In genomic region chrX:6615476-6615875, dm6 we compare ENCODE assay signal across 1 fruit fly cellular context.
TF ChIP-seq lines count a peak whose summit lies in the region.

No protein-coding gene starts in this region.

TF ChIP-seq in whole organism, embryonic, 481 proteins besides CTCF, POLR2A, EP300 and RAD21 (continued from another document and continues in another):
- no peak for TF ChIP-seq Ravus (GFP tag; IDR thresholded peaks at IDR 0.05; lab: Robert Waterston, UW)
- no peak for TF ChIP-seq Usf (GFP tag; optimal IDR thresholded peaks at IDR 0.05; lab: Kevin White, UChicago)
- no peak for TF ChIP-seq ab (GFP tag; optimal IDR thresholded peaks at IDR 0.05; lab: Kevin White, UChicago)
- TF ChIP-seq cwo (GFP tag; optimal IDR thresholded peaks at IDR 0.05; lab: Kevin White, UChicago): peak; percentile 9
- TF ChIP-seq mld (GFP tag; IDR thresholded peaks at IDR 0.05; lab: Robert Waterston, UW; ENCODE audit: partially characterized antibody): no peak
- TF ChIP-seq jigr1 (GFP tag; IDR thresholded peaks at IDR 0.05; lab: Robert Waterston, UW): no peak
- TF ChIP-seq Lpt (GFP tag; optimal IDR thresholded peaks at IDR 0.05; lab: Kevin White, UChicago): no peak
- no peak for TF ChIP-seq Lhr (GFP tag; optimal IDR thresholded peaks at IDR 0.05; lab: Kevin White, UChicago)
- TF ChIP-seq CG10565 (GFP tag; optimal IDR thresholded peaks at IDR 0.05; lab: Kevin White, UChicago): no peak
- TF ChIP-seq CG33213 (GFP tag; optimal IDR thresholded peaks at IDR 0.05; lab: Kevin White, UChicago): peak; percentile 37
- TF ChIP-seq CG4360 (GFP tag; IDR thresholded peaks at IDR 0.05; lab: Robert Waterston, UW): no peak
- TF ChIP-seq CG14667 (GFP tag; IDR thresholded peaks at IDR 0.05; lab: Robert Waterston, UW): peak; percentile 34
- peak; percentile 70 for TF ChIP-seq CG2712 (tag; optimal IDR thresholded peaks at IDR 0.05; lab: Kevin White, UChicago)
- TF ChIP-seq CG30431 (GFP tag; optimal IDR thresholded peaks at IDR 0.05; lab: Kevin White, UChicago): no peak
- TF ChIP-seq CG12219 (GFP tag; optimal IDR thresholded peaks at IDR 0.05; lab: Kevin White, UChicago): peak; percentile 10
- TF ChIP-seq toy (GFP tag; IDR thresholded peaks at IDR 0.05; lab: Robert Waterston, UW): no peak
- peak; percentile 67 for TF ChIP-seq CG18262 (tag; optimal IDR thresholded peaks at IDR 0.05; lab: Kevin White, UChicago)
- TF ChIP-seq yki (optimal IDR thresholded peaks at IDR 0.05; lab: Kevin White, UChicago): no peak
- no peak for TF ChIP-seq CG14014 (GFP tag; IDR thresholded peaks at IDR 0.05; lab: Robert Waterston, UW)
- peak; percentile 41 for TF ChIP-seq Hr3 (GFP tag; optimal IDR thresholded peaks at IDR 0.05; lab: Kevin White, UChicago)
- TF ChIP-seq twi (tag; optimal IDR thresholded peaks at IDR 0.05; lab: Kevin White, UChicago): peak; percentile 11
- no peak for TF ChIP-seq D19B (GFP tag; optimal IDR thresholded peaks at IDR 0.05; lab: Kevin White, UChicago)
- no peak for TF ChIP-seq CG6654 (GFP tag; optimal IDR thresholded peaks at IDR 0.05; lab: Kevin White, UChicago)
- TF ChIP-seq mam (GFP tag; optimal IDR thresholded peaks at IDR 0.05; lab: Kevin White, UChicago): peak; percentile 46
- TF ChIP-seq CG4328 (GFP tag; optimal IDR thresholded peaks at IDR 0.05; lab: Kevin White, UChicago): no peak
- TF ChIP-seq CG2120 (GFP tag; optimal IDR thresholded peaks at IDR 0.05; lab: Kevin White, UChicago): no peak
- no peak for TF ChIP-seq Opbp (GFP tag; IDR thresholded peaks at IDR 0.05; lab: Robert Waterston, UW; ENCODE audit: partially characterized antibody)
- TF ChIP-seq CG5180 (GFP tag; optimal IDR thresholded peaks at IDR 0.05; lab: Kevin White, UChicago): peak; percentile 3
- no peak for TF ChIP-seq CG6854 (GFP tag; optimal IDR thresholded peaks at IDR 0.05; lab: Kevin White, UChicago)
- no peak for TF ChIP-seq Nf-YB (GFP tag; optimal IDR thresholded peaks at IDR 0.05; lab: Kevin White, UChicago)
- no peak; the same call in 2 of the 3 replicates for TF ChIP-seq CG11560 (tag; IDR thresholded peaks at IDR 0.05; lab: Robert Waterston, UW)
- TF ChIP-seq Chrac-16 (GFP tag; optimal IDR thresholded peaks at IDR 0.05; lab: Kevin White, UChicago): peak; percentile 24
- TF ChIP-seq gro (GFP tag; optimal IDR thresholded peaks at IDR 0.05; lab: Kevin White, UChicago): no peak
- no peak for TF ChIP-seq CG1647 (GFP tag; optimal IDR thresholded peaks at IDR 0.05; lab: Kevin White, UChicago)
- TF ChIP-seq Antp (GFP tag; optimal IDR thresholded peaks at IDR 0.05; lab: Kevin White, UChicago): peak; percentile 71
- TF ChIP-seq ac (GFP tag; optimal IDR thresholded peaks at IDR 0.05; lab: Kevin White, UChicago): no peak
- TF ChIP-seq CG2129 (GFP tag; IDR thresholded peaks at IDR 0.05; lab: Robert Waterston, UW; ENCODE audit: partially characterized antibody): no peak
- TF ChIP-seq CG2116 (GFP tag; optimal IDR thresholded peaks at IDR 0.05; lab: Kevin White, UChicago): no peak
- TF ChIP-seq CG9437 (GFP tag; optimal IDR thresholded peaks at IDR 0.05; lab: Kevin White, UChicago): no peak
- TF ChIP-seq Scr (GFP tag; IDR thresholded peaks at IDR 0.05; lab: Robert Waterston, UW; ENCODE audit: partially characterized antibody): no peak
- TF ChIP-seq E2f1 (GFP tag; IDR thresholded peaks at IDR 0.05; lab: Robert Waterston, UW): peak; percentile 36; the same call in 1 of the 2 replicates
- no peak for TF ChIP-seq fd3F (GFP tag; optimal IDR thresholded peaks at IDR 0.05; lab: Kevin White, UChicago)
- TF ChIP-seq CG9817 (tag; optimal IDR thresholded peaks at IDR 0.05; lab: Kevin White, UChicago): no peak
- no peak for TF ChIP-seq CG10147 (GFP tag; optimal IDR thresholded peaks at IDR 0.05; lab: Kevin White, UChicago)
- TF ChIP-seq CG12744 (GFP tag; optimal IDR thresholded peaks at IDR 0.05; lab: Kevin White, UChicago): no peak
- TF ChIP-seq CG17359 (tag; optimal IDR thresholded peaks at IDR 0.05; lab: Kevin White, UChicago): peak; percentile 57
- no peak for TF ChIP-seq her (GFP tag; optimal IDR thresholded peaks at IDR 0.05; lab: Kevin White, UChicago)
- peak; percentile 12 for TF ChIP-seq CG8290 (GFP tag; optimal IDR thresholded peaks at IDR 0.05; lab: Kevin White, UChicago)
- no peak for TF ChIP-seq CG8290 (tag; optimal IDR thresholded peaks at IDR 0.05; lab: Kevin White, UChicago)
- no peak for TF ChIP-seq CG7271 (tag; optimal IDR thresholded peaks at IDR 0.05; lab: Kevin White, UChicago)
- TF ChIP-seq kay (GFP tag; optimal IDR thresholded peaks at IDR 0.05; lab: Kevin White, UChicago): no peak
- TF ChIP-seq dan (GFP tag; IDR thresholded peaks at IDR 0.05; lab: Robert Waterston, UW): no peak; the same call in 1 of the 2 replicates
- TF ChIP-seq wek (GFP tag; optimal IDR thresholded peaks at IDR 0.05; lab: Kevin White, UChicago): no peak
- no peak for TF ChIP-seq Doc3 (GFP tag; IDR thresholded peaks at IDR 0.05; lab: Robert Waterston, UW; ENCODE audit: partially characterized antibody)
- peak; percentile 67; the same call in 2 of the 3 replicates for TF ChIP-seq croc (GFP tag; conservative IDR thresholded peaks at IDR 0.05; lab: Robert Waterston, UW)
- no peak for TF ChIP-seq CG7928 (GFP tag; optimal IDR thresholded peaks at IDR 0.05; lab: Kevin White, UChicago)
- no peak for TF ChIP-seq fd64A (GFP tag; optimal IDR thresholded peaks at IDR 0.05; lab: Kevin White, UChicago)
- peak; percentile 66 for TF ChIP-seq jumu (GFP tag; optimal IDR thresholded peaks at IDR 0.05; lab: Kevin White, UChicago)
- TF ChIP-seq CG3163 (GFP tag; optimal IDR thresholded peaks at IDR 0.05; lab: Kevin White, UChicago): no peak
- TF ChIP-seq CG7556 (GFP tag; optimal IDR thresholded peaks at IDR 0.05; lab: Kevin White, UChicago): no peak
- peak; percentile 34 for TF ChIP-seq CG9727 (GFP tag; optimal IDR thresholded peaks at IDR 0.05; lab: Kevin White, UChicago)
- TF ChIP-seq Lim3 (GFP tag; IDR thresholded peaks at IDR 0.05; lab: Robert Waterston, UW): no peak
- no peak; the same call in 1 of the 2 replicates for TF ChIP-seq Drgx (GFP tag; IDR thresholded peaks at IDR 0.05; lab: Robert Waterston, UW)
- peak; percentile 17 to 27 for TF ChIP-seq dpn (GFP tag; optimal IDR thresholded peaks at IDR 0.05; lab: Kevin White, UChicago)
- TF ChIP-seq CG15514 (GFP tag; optimal IDR thresholded peaks at IDR 0.05; lab: Kevin White, UChicago): no peak
- TF ChIP-seq CG8089 (GFP tag; optimal IDR thresholded peaks at IDR 0.05; lab: Kevin White, UChicago): no peak
- TF ChIP-seq CG18619 (GFP tag; optimal IDR thresholded peaks at IDR 0.05; lab: Kevin White, UChicago): no peak
- TF ChIP-seq eyg (GFP tag; optimal IDR thresholded peaks at IDR 0.05; lab: Kevin White, UChicago): no peak
- no peak; the same call in none of the 2 replicates for TF ChIP-seq Gsc (GFP tag; IDR thresholded peaks at IDR 0.05; lab: Robert Waterston, UW)
- no peak for TF ChIP-seq TFAM (GFP tag; optimal IDR thresholded peaks at IDR 0.05; lab: Kevin White, UChicago)
- TF ChIP-seq CG3407 (GFP tag; optimal IDR thresholded peaks at IDR 0.05; lab: Kevin White, UChicago): no peak
- no peak for TF ChIP-seq dm (GFP tag; optimal IDR thresholded peaks at IDR 0.05; lab: Kevin White, UChicago)
- TF ChIP-seq bsh (GFP tag; optimal IDR thresholded peaks at IDR 0.05; lab: Kevin White, UChicago): peak; percentile 30 to 67
- no peak for TF ChIP-seq CG8359 (GFP tag; optimal IDR thresholded peaks at IDR 0.05; lab: Kevin White, UChicago; ENCODE audit: borderline replicate concordance)
- no peak for TF ChIP-seq crp (GFP tag; optimal IDR thresholded peaks at IDR 0.05; lab: Kevin White, UChicago)
- no peak for TF ChIP-seq CG10274 (GFP tag; optimal IDR thresholded peaks at IDR 0.05; lab: Kevin White, UChicago)
- peak; percentile 17 for TF ChIP-seq CG17385 (GFP tag; optimal IDR thresholded peaks at IDR 0.05; lab: Kevin White, UChicago)
- peak; percentile 66 for TF ChIP-seq CG10366 (GFP tag; IDR thresholded peaks at IDR 0.05; lab: Robert Waterston, UW)
- TF ChIP-seq pros (GFP tag; optimal IDR thresholded peaks at IDR 0.05; lab: Kevin White, UChicago): no peak
- no peak for TF ChIP-seq Sry-β (GFP tag; optimal IDR thresholded peaks at IDR 0.05; lab: Kevin White, UChicago)
- TF ChIP-seq knrl (GFP tag; IDR thresholded peaks at IDR 0.05; lab: Robert Waterston, UW; ENCODE audit: partially characterized antibody): no peak
- peak; percentile 53 for TF ChIP-seq wor (GFP tag; IDR thresholded peaks at IDR 0.05; lab: Robert Waterston, UW)
- TF ChIP-seq CG15011 (GFP tag; optimal IDR thresholded peaks at IDR 0.05; lab: Kevin White, UChicago): no peak
- TF ChIP-seq HHEX (GFP tag; optimal IDR thresholded peaks at IDR 0.05; lab: Kevin White, UChicago): no peak
- TF ChIP-seq Nf-YC (tag; optimal IDR thresholded peaks at IDR 0.05; lab: Kevin White, UChicago): no peak
- no peak for TF ChIP-seq CG42726 (GFP tag; IDR thresholded peaks at IDR 0.05; lab: Robert Waterston, UW; ENCODE audit: partially characterized antibody)
- no peak for TF ChIP-seq Deaf1 (tag; optimal IDR thresholded peaks at IDR 0.05; lab: Kevin White, UChicago)
- 0 out of 2 replicates have a peak, but pooled peaks have one; percentile 11 for TF ChIP-seq CG3847 (GFP tag; IDR thresholded peaks at IDR 0.05; lab: Robert Waterston, UW)
- no peak for TF ChIP-seq CG7745 (tag; optimal IDR thresholded peaks at IDR 0.05; lab: Kevin White, UChicago)
- TF ChIP-seq grau (tag; optimal IDR thresholded peaks at IDR 0.05; lab: Kevin White, UChicago): peak; percentile 38
- TF ChIP-seq Gug (GFP tag; IDR thresholded peaks at IDR 0.05; lab: Robert Waterston, UW): peak; percentile 69; the same call in 2 of the 4 replicates
- peak; percentile 38 for TF ChIP-seq Side (GFP tag; optimal IDR thresholded peaks at IDR 0.05; lab: Kevin White, UChicago)
- no peak for TF ChIP-seq shn (GFP tag; optimal IDR thresholded peaks at IDR 0.05; lab: Kevin White, UChicago)
- TF ChIP-seq Ptx1 (GFP tag; IDR thresholded peaks at IDR 0.05; lab: Robert Waterston, UW): peak; percentile 53
- peak; percentile 25 for TF ChIP-seq CG1529 (GFP tag; optimal IDR thresholded peaks at IDR 0.05; lab: Kevin White, UChicago)
- no peak for TF ChIP-seq CG12659 (GFP tag; optimal IDR thresholded peaks at IDR 0.05; lab: Kevin White, UChicago)
- no peak for TF ChIP-seq ato (GFP tag; IDR thresholded peaks at IDR 0.05; lab: Robert Waterston, UW; ENCODE audit: partially characterized antibody)
- no peak for TF ChIP-seq trh (GFP tag; optimal IDR thresholded peaks at IDR 0.05; lab: Kevin White, UChicago)
- TF ChIP-seq sens-2 (GFP tag; IDR thresholded peaks at IDR 0.05; lab: Robert Waterston, UW): peak; percentile 38; the same call in 1 of the 2 replicates
- TF ChIP-seq Bdp1 (GFP tag; optimal IDR thresholded peaks at IDR 0.05; lab: Kevin White, UChicago): no peak
- peak; percentile 6 for TF ChIP-seq tx (GFP tag; optimal IDR thresholded peaks at IDR 0.05; lab: Kevin White, UChicago)
- TF ChIP-seq CG9932 (GFP tag; IDR thresholded peaks at IDR 0.05; lab: Robert Waterston, UW): no peak
- TF ChIP-seq CG11504 (tag; optimal IDR thresholded peaks at IDR 0.05; lab: Kevin White, UChicago): peak; percentile 76
- no peak for TF ChIP-seq CG16813 (GFP tag; IDR thresholded peaks at IDR 0.05; lab: Robert Waterston, UW; ENCODE audit: partially characterized antibody)
- TF ChIP-seq dati (GFP tag; IDR thresholded peaks at IDR 0.05; lab: Robert Waterston, UW): peak; percentile 4; the same call in 1 of the 2 replicates
- no peak for TF ChIP-seq hkb (optimal IDR thresholded peaks at IDR 0.05; lab: Kevin White, UChicago)
- peak; percentile 57; the same call in 1 of the 2 replicates for TF ChIP-seq hkb (GFP tag; IDR thresholded peaks at IDR 0.05; lab: Robert Waterston, UW)
- peak; percentile 44 for TF ChIP-seq CG4424 (GFP tag; optimal IDR thresholded peaks at IDR 0.05; lab: Kevin White, UChicago)
- TF ChIP-seq CG4707 (GFP tag; optimal IDR thresholded peaks at IDR 0.05; lab: Kevin White, UChicago): peak; percentile 38
- TF ChIP-seq CG34422 (GFP tag; IDR thresholded peaks at IDR 0.05; lab: Robert Waterston, UW): peak; percentile 48; the same call in 2 of the 3 replicates
- no peak for TF ChIP-seq NfI (GFP tag; optimal IDR thresholded peaks at IDR 0.05; lab: Kevin White, UChicago)
- no peak for TF ChIP-seq pho (GFP tag; optimal IDR thresholded peaks at IDR 0.05; lab: Kevin White, UChicago)
- no peak for TF ChIP-seq Max (GFP tag; optimal IDR thresholded peaks at IDR 0.05; lab: Kevin White, UChicago)
- TF ChIP-seq CG3995 (GFP tag; optimal IDR thresholded peaks at IDR 0.05; lab: Kevin White, UChicago): no peak
- TF ChIP-seq CG12391 (tag; optimal IDR thresholded peaks at IDR 0.05; lab: Kevin White, UChicago): peak; percentile 34
- TF ChIP-seq CG10267 (tag; optimal IDR thresholded peaks at IDR 0.05; lab: Kevin White, UChicago): peak; percentile 42
- no peak for TF ChIP-seq cas (GFP tag; IDR thresholded peaks at IDR 0.05; lab: Robert Waterston, UW)
- no peak for TF ChIP-seq psq (GFP tag; optimal IDR thresholded peaks at IDR 0.05; lab: Kevin White, UChicago)
- TF ChIP-seq vvl (GFP tag; IDR thresholded peaks at IDR 0.05; lab: Robert Waterston, UW): peak; percentile 80
- TF ChIP-seq Atf6 (GFP tag; IDR thresholded peaks at IDR 0.05; lab: Robert Waterston, UW): peak; percentile 10; the same call in 1 of the 2 replicates
- no peak for TF ChIP-seq Dfd (GFP tag; optimal IDR thresholded peaks at IDR 0.05; lab: Kevin White, UChicago)
- TF ChIP-seq Sox100B (GFP tag; optimal IDR thresholded peaks at IDR 0.05; lab: Kevin White, UChicago): peak; percentile 18
- TF ChIP-seq D (optimal IDR thresholded peaks at IDR 0.05; lab: Kevin White, UChicago): no peak
- TF ChIP-seq D (GFP tag; optimal IDR thresholded peaks at IDR 0.05; lab: Kevin White, UChicago): peak; percentile 49
- TF ChIP-seq Dref (GFP tag; IDR thresholded peaks at IDR 0.05; lab: Robert Waterston, UW): no peak
- no peak for TF ChIP-seq CG4854 (GFP tag; optimal IDR thresholded peaks at IDR 0.05; lab: Kevin White, UChicago)
- TF ChIP-seq Tbp (GFP tag; optimal IDR thresholded peaks at IDR 0.05; lab: Kevin White, UChicago): no peak
- peak; percentile 65; the same call in 1 of the 3 replicates for TF ChIP-seq CG7357 (GFP tag; IDR thresholded peaks at IDR 0.05; lab: Robert Waterston, UW)
- TF ChIP-seq chm (GFP tag; IDR thresholded peaks at IDR 0.05; lab: Robert Waterston, UW): peak; percentile 76
- no peak for TF ChIP-seq nerfin-2 (GFP tag; IDR thresholded peaks at IDR 0.05; lab: Robert Waterston, UW; ENCODE audit: partially characterized antibody)
- TF ChIP-seq CG17802 (tag; optimal IDR thresholded peaks at IDR 0.05; lab: Kevin White, UChicago): no peak
- TF ChIP-seq CG15601 (tag; optimal IDR thresholded peaks at IDR 0.05; lab: Kevin White, UChicago): peak; percentile 42
- peak; percentile 65 for TF ChIP-seq dmrt99B (tag; optimal IDR thresholded peaks at IDR 0.05; lab: Kevin White, UChicago)
